Worm (Caenorhabditis elegans) whole organism, L2 larva: Measurements from ENCODE around the gene B0513.4.

ENCODE experiments used
- C34F6.9 ChIP-seq: fragments of 150-350 bp; optimal IDR thresholded peaks from 2 replicates; lab custom pipeline; 2014; ENCODE audit warnings: missing biosample characterization, missing genetic modification characterization
- F13H6.1 ChIP-seq: sonication (generic microtip); optimal IDR thresholded peaks from 2 replicates; lab custom pipeline; 2016; ENCODE audit warnings: missing genetic modification characterization, missing compliant biosample characterization
- R02D3.7 ChIP-seq: fragments of 150-350 bp; optimal IDR thresholded peaks from 2 replicates; lab custom pipeline; 2014; ENCODE audit warnings: missing biosample characterization, missing genetic modification characterization
- Y55F3AM.14 ChIP-seq: fragments of 200-800 bp; sonication (Bioruptor generic); optimal IDR thresholded peaks from 2 replicates; lab custom pipeline; 2018; ENCODE audit warnings: mild to moderate bottlenecking, missing genetic modification characterization, missing compliant biosample characterization
- ZK546.5 ChIP-seq: sonication (generic microtip); optimal IDR thresholded peaks from 2 replicates; lab custom pipeline; 2017; ENCODE audit warnings: missing biosample characterization, missing genetic modification characterization
- alr-1 ChIP-seq: fragments of 150-350 bp; optimal IDR thresholded peaks from 2 replicates; lab custom pipeline; 2014; ENCODE audit warnings: missing biosample characterization, missing genetic modification characterization
- aly-2 ChIP-seq: fragments of 150-350 bp; optimal IDR thresholded peaks from 2 replicates; lab custom pipeline; 2014; ENCODE audit warnings: missing biosample characterization, missing genetic modification characterization
- ama-1 ChIP-seq: fragments of 150-350 bp; optimal IDR thresholded peaks from 2 replicates; lab custom pipeline; 2018; ENCODE audit warnings: inconsistent platforms
- blmp-1 ChIP-seq: sonication (generic microtip); optimal IDR thresholded peaks from 2 replicates; lab custom pipeline; 2017; ENCODE audit warnings: missing genetic modification characterization, mild to moderate bottlenecking, missing compliant biosample characterization, antibody characterized with exemption, moderate library complexity; ENCODE audit not compliant: insufficient read depth
- ceh-16 ChIP-seq: fragments of 150-350 bp; optimal IDR thresholded peaks from 2 replicates; lab custom pipeline; 2014; ENCODE audit warnings: missing biosample characterization, missing genetic modification characterization
- ceh-82 ChIP-seq: fragments of 150-350 bp; optimal IDR thresholded peaks from 2 replicates; lab custom pipeline; 2014; ENCODE audit warnings: missing biosample characterization, missing genetic modification characterization
- crh-2 ChIP-seq: sonication (generic microtip); optimal IDR thresholded peaks from 2 replicates; lab custom pipeline; 2017; ENCODE audit warnings: missing biosample characterization, missing genetic modification characterization
- dmd-4 ChIP-seq: sonication (generic microtip); optimal IDR thresholded peaks from 2 replicates; lab custom pipeline; 2017; ENCODE audit warnings: missing biosample characterization, missing genetic modification characterization
- egl-27 ChIP-seq: sonication (generic microtip); optimal IDR thresholded peaks from 3 replicates; lab custom pipeline; 2017; ENCODE audit warnings: missing biosample characterization, missing genetic modification reagents, missing genetic modification characterization
- elt-1 ChIP-seq: fragments of 150-350 bp; optimal IDR thresholded peaks from 2 replicates; lab custom pipeline; 2014; ENCODE audit warnings: missing biosample characterization, missing genetic modification characterization
- elt-3 ChIP-seq: sonication (generic microtip); optimal IDR thresholded peaks from 2 replicates; lab custom pipeline; 2017; ENCODE audit warnings: missing biosample characterization, missing genetic modification characterization
- fos-1 ChIP-seq: fragments of 150-350 bp; optimal IDR thresholded peaks from 2 replicates; lab custom pipeline; 2014; ENCODE audit warnings: missing biosample characterization, missing genetic modification characterization
- gmeb-1 ChIP-seq: fragments of 150-350 bp; optimal IDR thresholded peaks from 2 replicates; lab custom pipeline; 2014; ENCODE audit warnings: missing biosample characterization, missing genetic modification characterization
- lin-11 ChIP-seq: fragments of 150-350 bp; sonication (generic microtip); optimal IDR thresholded peaks from 2 replicates; lab custom pipeline; 2014; ENCODE audit warnings: missing biosample characterization, missing genetic modification characterization, inconsistent platforms, mixed read lengths
- lin-13 ChIP-seq: fragments of 150-350 bp; optimal IDR thresholded peaks from 2 replicates; lab custom pipeline; 2014; ENCODE audit warnings: missing biosample characterization, missing genetic modification reagents, missing genetic modification characterization
- lin-39 ChIP-seq: fragments of 150-350 bp; optimal IDR thresholded peaks from 2 replicates; lab custom pipeline; 2014; ENCODE audit warnings: missing biosample characterization, missing genetic modification reagents, missing genetic modification characterization
- lsy-2 ChIP-seq, 2 experiments: fragments of 150-350 bp in 1 of 2; sonication (generic microtip) in 1 of 2; optimal IDR thresholded peaks; 2 replicates each; lab custom pipeline; 2014 to 2017; ENCODE audit warnings: missing biosample characterization in 2 of 2, missing genetic modification characterization in 2 of 2
- mab-5 ChIP-seq: fragments of 150-350 bp; optimal IDR thresholded peaks from 2 replicates; lab custom pipeline; 2014; ENCODE audit warnings: missing biosample characterization, missing genetic modification characterization
- mbf-1 ChIP-seq: sonication (generic microtip); optimal IDR thresholded peaks from 2 replicates; lab custom pipeline; 2017; ENCODE audit warnings: missing biosample characterization, missing genetic modification characterization
- mdl-1 ChIP-seq, 2 experiments: fragments of 150-350 bp in 1 of 2; sonication (generic microtip) in 1 of 2; optimal IDR thresholded peaks; 2 replicates each; lab custom pipeline; 2017; ENCODE audit warnings: missing biosample characterization in 2 of 2, missing genetic modification characterization in 2 of 2
- nhr-10 ChIP-seq: sonication (generic microtip); optimal IDR thresholded peaks from 2 replicates; lab custom pipeline; 2017; ENCODE audit warnings: missing biosample characterization, missing genetic modification characterization
- nhr-11 ChIP-seq: fragments of 150-350 bp; optimal IDR thresholded peaks from 2 replicates; lab custom pipeline; 2014; ENCODE audit warnings: missing biosample characterization, missing genetic modification characterization
- nhr-12 ChIP-seq: fragments of 150-350 bp; optimal IDR thresholded peaks from 2 replicates; lab custom pipeline; 2014; ENCODE audit warnings: missing biosample characterization, missing genetic modification characterization
- nhr-129 ChIP-seq: fragments of 150-350 bp; optimal IDR thresholded peaks from 2 replicates; lab custom pipeline; 2014; ENCODE audit warnings: missing biosample characterization, missing genetic modification characterization
- nhr-21 ChIP-seq: fragments of 150-350 bp; optimal IDR thresholded peaks from 2 replicates; lab custom pipeline; 2014; ENCODE audit warnings: missing biosample characterization, missing genetic modification characterization
- nhr-23 ChIP-seq: fragments of 150-350 bp; optimal IDR thresholded peaks from 2 replicates; lab custom pipeline; 2014; ENCODE audit warnings: missing biosample characterization, missing genetic modification reagents, missing genetic modification characterization
- nhr-237 ChIP-seq: fragments of 150-350 bp; optimal IDR thresholded peaks from 2 replicates; lab custom pipeline; 2014; ENCODE audit warnings: missing biosample characterization, missing genetic modification characterization
- nhr-25 ChIP-seq: fragments of 150-350 bp; sonication (generic microtip); optimal IDR thresholded peaks from 3 replicates; lab custom pipeline; 2014; ENCODE audit warnings: missing biosample characterization, missing genetic modification characterization
- nhr-6 ChIP-seq: fragments of 150-350 bp; optimal IDR thresholded peaks from 2 replicates; lab custom pipeline; 2014; ENCODE audit warnings: missing biosample characterization, missing genetic modification characterization
- nhr-77 ChIP-seq: fragments of 150-350 bp; optimal IDR thresholded peaks from 2 replicates; lab custom pipeline; 2014; ENCODE audit warnings: missing biosample characterization, missing genetic modification characterization
- peb-1 ChIP-seq: fragments of 150-350 bp; optimal IDR thresholded peaks from 2 replicates; lab custom pipeline; 2014; ENCODE audit warnings: missing biosample characterization, missing genetic modification characterization
- sem-4 ChIP-seq: fragments of 150-350 bp; optimal IDR thresholded peaks from 2 replicates; lab custom pipeline; 2014; ENCODE audit warnings: missing biosample characterization, missing genetic modification reagents, missing genetic modification characterization
- skn-1 ChIP-seq: sonication (generic microtip); optimal IDR thresholded peaks from 2 replicates; lab custom pipeline; 2017; ENCODE audit warnings: missing biosample characterization, missing genetic modification characterization
- sma-3 ChIP-seq: sonication (generic microtip); optimal IDR thresholded peaks from 2 replicates; lab custom pipeline; 2016; ENCODE audit warnings: missing genetic modification reagents, missing genetic modification characterization, missing compliant biosample characterization
- sma-9 ChIP-seq, 2 experiments: fragments of 150-350 bp in 1 of 2; sonication (generic microtip) in 1 of 2; optimal IDR thresholded peaks; 2 replicates each; lab custom pipeline; 2014 to 2016; ENCODE audit warnings: missing genetic modification characterization in 2 of 2, mild to moderate bottlenecking in 1 of 2, missing biosample characterization in 1 of 2, missing compliant biosample characterization in 1 of 2, missing genetic modification reagents in 1 of 2, moderate library complexity in 1 of 2
- snpc-4 ChIP-seq: fragments of 150-350 bp; optimal IDR thresholded peaks from 2 replicates; lab custom pipeline; 2014; ENCODE audit warnings: missing biosample characterization, missing genetic modification characterization
- unc-39 ChIP-seq: fragments of 150-350 bp; optimal IDR thresholded peaks from 2 replicates; lab custom pipeline; 2014; ENCODE audit warnings: missing biosample characterization, missing genetic modification characterization
- unc-55 ChIP-seq: fragments of 150-350 bp; sonication (generic microtip); optimal IDR thresholded peaks from 3 replicates; lab custom pipeline; 2014; ENCODE audit warnings: missing biosample characterization, missing genetic modification reagents, missing genetic modification characterization
- unc-62 ChIP-seq: fragments of 150-350 bp; optimal IDR thresholded peaks from 2 replicates; lab custom pipeline; 2014; ENCODE audit warnings: missing biosample characterization, missing genetic modification reagents, missing genetic modification characterization
- zag-1 ChIP-seq: fragments of 150-350 bp; optimal IDR thresholded peaks from 2 replicates; lab custom pipeline; 2014; ENCODE audit warnings: missing biosample characterization, missing genetic modification characterization
- ztf-1 ChIP-seq: fragments of 200-800 bp; sonication (Bioruptor generic); conservative IDR thresholded peaks from 2 replicates; pipeline ENCODE4 v1.3.6; 2022; ENCODE audit warnings: missing genetic modification characterization, missing compliant biosample characterization
- ztf-11 ChIP-seq: sonication (generic microtip); optimal IDR thresholded peaks from 2 replicates; lab custom pipeline; 2017; ENCODE audit warnings: missing biosample characterization, missing genetic modification characterization
- ztf-4 ChIP-seq: fragments of 150-350 bp; optimal IDR thresholded peaks from 2 replicates; lab custom pipeline; 2014; ENCODE audit warnings: missing biosample characterization, missing genetic modification characterization

Gene B0513.4

DNA sequence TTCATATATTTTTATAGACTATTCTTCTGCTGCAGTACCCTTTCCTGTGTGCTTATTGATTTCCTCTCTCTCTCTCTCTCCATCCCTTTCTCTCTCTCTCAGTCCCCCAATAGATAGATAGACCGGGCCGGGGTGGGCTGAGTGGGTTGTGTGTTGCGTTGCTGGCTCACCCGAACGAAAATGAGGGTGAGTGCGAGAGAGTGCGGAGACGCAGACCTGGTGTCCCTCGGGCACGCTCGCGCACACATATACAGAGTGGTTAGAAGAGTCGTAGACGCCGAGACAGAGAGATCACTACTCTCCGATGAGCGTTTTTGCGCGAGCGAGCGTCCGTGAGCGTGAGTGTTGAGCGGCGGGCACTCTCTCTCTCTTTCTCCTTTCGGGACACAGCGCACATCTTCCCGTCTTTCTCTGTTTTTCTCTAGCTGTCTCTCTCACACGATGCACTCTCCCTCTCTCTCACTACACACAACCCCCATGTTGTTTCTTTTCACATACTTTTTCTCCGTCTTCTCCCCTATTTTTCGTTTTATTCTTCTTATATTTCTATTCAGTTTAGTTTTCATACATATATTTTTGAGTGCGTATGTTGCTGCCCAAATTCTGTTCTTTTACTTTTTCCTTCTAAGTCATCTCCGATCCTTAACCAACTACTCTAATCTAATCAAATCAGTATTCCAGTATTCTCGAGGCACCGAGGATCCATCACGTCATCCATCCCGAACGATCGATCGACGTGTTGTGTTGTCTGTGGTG lies 7.6 kb downstream of the B0513.4 start, which contains the start of gene lin-66:
Gene lin-66, plus strand, starts transcription at position 672 of the 756 bp plus-strand sequence.
- peak; percentile 68 for TF ChIP-seq ztf-4 (tag; lab: Kevin White, UChicago)
- TF ChIP-seq unc-55 = peak; percentile 84
- TF ChIP-seq F13H6.1 = peak; percentile 98
- peak; percentile 88 to 89 for TF ChIP-seq mdl-1 (tag; optimal IDR thresholded peaks at IDR 0.05; lab: Kevin White, UChicago)
- TF ChIP-seq ZK546.5 = no peak
- TF ChIP-seq elt-1 = no peak
- TF ChIP-seq nhr-23 (tag; lab: Kevin White, UChicago) = no peak
- TF ChIP-seq nhr-77 (tag; lab: Kevin White, UChicago) = no peak
- TF ChIP-seq unc-39 (tag; lab: Kevin White, UChicago) = peak; percentile 59
- TF ChIP-seq nhr-25 (tag; lab: Kevin White, UChicago) = peak; percentile 87
- no peak for TF ChIP-seq alr-1 (tag; lab: Kevin White, UChicago)
- TF ChIP-seq ceh-82 (tag; lab: Kevin White, UChicago) = no peak
- peak; percentile 75 for TF ChIP-seq sma-9 (GFP tag; optimal IDR thresholded peaks at IDR 0.05; lab: Kevin White, UChicago)
- no peak for TF ChIP-seq sma-9 (tag; optimal IDR thresholded peaks at IDR 0.05; lab: Kevin White, UChicago)
- no peak for TF ChIP-seq nhr-12 (tag; lab: Kevin White, UChicago)
- peak; percentile 72 for TF ChIP-seq nhr-6 (tag; lab: Kevin White, UChicago)
- TF ChIP-seq mbf-1 (tag; lab: Kevin White, UChicago) = no peak
- peak; percentile 59 for TF ChIP-seq blmp-1 (tag; lab: Kevin White, UChicago)
- TF ChIP-seq skn-1 (tag; lab: Kevin White, UChicago) = no peak
- peak; percentile 83 for TF ChIP-seq C34F6.9 (tag; lab: Kevin White, UChicago)
- TF ChIP-seq lin-13 (GFP tag; lab: Kevin White, UChicago) = peak; percentile 77
- peak; percentile 59 for TF ChIP-seq snpc-4 (tag; lab: Kevin White, UChicago)
- peak; percentile 99 for TF ChIP-seq nhr-129
- no peak for TF ChIP-seq R02D3.7 (tag; lab: Kevin White, UChicago)
- TF ChIP-seq dmd-4 (tag; lab: Kevin White, UChicago) = no peak
- TF ChIP-seq zag-1 (tag; lab: Kevin White, UChicago) = peak; percentile 87
- no peak for TF ChIP-seq unc-62 (GFP tag; lab: Kevin White, UChicago)
- TF ChIP-seq sem-4 (tag; lab: Kevin White, UChicago) = peak; percentile 16
- TF ChIP-seq nhr-10 (tag; lab: Kevin White, UChicago) = no peak
- TF ChIP-seq ama-1 (lab: Kevin White, UChicago) = peak; percentile 61
- peak; percentile 91 for TF ChIP-seq lin-11 (tag; lab: Kevin White, UChicago)
- TF ChIP-seq ceh-16 (tag; lab: Kevin White, UChicago) = peak; percentile 50
- TF ChIP-seq sma-3 (GFP tag; lab: Kevin White, UChicago) = peak; percentile 85
- TF ChIP-seq lsy-2 (tag; optimal IDR thresholded peaks at IDR 0.05; lab: Kevin White, UChicago) = peak; percentile 37 to 78
- no peak for TF ChIP-seq peb-1 (tag; lab: Kevin White, UChicago)
- peak; percentile 64 for TF ChIP-seq egl-27 (tag; lab: Kevin White, UChicago)
- TF ChIP-seq ztf-1 = no peak
- TF ChIP-seq ztf-11 (tag; lab: Kevin White, UChicago) = no peak
- peak; percentile 60 for TF ChIP-seq mab-5 (tag; lab: Kevin White, UChicago)
- TF ChIP-seq nhr-237 (tag; lab: Kevin White, UChicago) = peak; percentile 25
- TF ChIP-seq elt-3 (tag; lab: Kevin White, UChicago) = no peak
- TF ChIP-seq nhr-11 (tag; lab: Kevin White, UChicago) = no peak
- peak; percentile 64 for TF ChIP-seq gmeb-1 (tag; lab: Kevin White, UChicago)
- peak; percentile 67 for TF ChIP-seq nhr-21 (tag; lab: Kevin White, UChicago)
- no peak for TF ChIP-seq aly-2 (tag; lab: Kevin White, UChicago)
- TF ChIP-seq crh-2 (tag; lab: Kevin White, UChicago) = peak; percentile 86
- peak; percentile 80 for TF ChIP-seq fos-1 (tag; lab: Kevin White, UChicago)
- no peak for TF ChIP-seq lin-39 (tag; lab: Kevin White, UChicago)
- peak; percentile 92 for TF ChIP-seq Y55F3AM.14 (GFP tag; lab: Kevin White, UChicago)
